Worm (Caenorhabditis elegans) whole organism, L4/young adult: Measurements from ENCODE around the gene scav-3.

Experiments
- W03F9.2 ChIP-seq: fragments of 150-350 bp; optimal IDR thresholded peaks from 2 replicates; lab custom pipeline; 2014; ENCODE audit warnings: missing biosample characterization, missing genetic modification characterization
- dao-5 ChIP-seq: sonication (generic microtip); optimal IDR thresholded peaks from 2 replicates; lab custom pipeline; 2016; ENCODE audit warnings: missing genotype, missing genetic modification characterization, moderate library complexity, missing compliant biosample characterization
- him-1 ChIP-seq: sonication (generic microtip); optimal IDR thresholded peaks from 2 replicates; lab custom pipeline; 2016; ENCODE audit warnings: missing genotype, missing genetic modification reagents, missing genetic modification characterization, missing compliant biosample characterization

- no peak for TF ChIP-seq him-1 (tag; lab: Kevin White, UChicago)
- no peak for TF ChIP-seq dao-5 (tag; lab: Kevin White, UChicago)
- TF ChIP-seq W03F9.2 (tag; lab: Kevin White, UChicago): no peak
Observed at ce11 chrIII:12453785-12454184, 2.9 kb downstream of the scav-3 start.
